Worm (Caenorhabditis elegans): ENCODE data around the gene T24C4.2.

T24C4.2 gene

ce11 chrIII:859898-860297 lies 9.9 kb downstream of the T24C4.2 start, which contains the start of gene exos-4.2:
Gene exos-4.2, plus strand, starts transcription at chrIII:860198.
- TF ChIP-seq fos-1 (tag; optimal IDR thresholded peaks at IDR 0.05) (no peak), ztf-11 (tag; optimal IDR thresholded peaks at IDR 0.05) (no peak), gmeb-1 (tag; optimal IDR thresholded peaks at IDR 0.05) (no peak), nhr-12 (tag; optimal IDR thresholded peaks at IDR 0.05) (no peak), nhr-237 (tag; optimal IDR thresholded peaks at IDR 0.05) (no peak), ama-1 (optimal IDR thresholded peaks at IDR 0.05) (no peak), lin-39 (tag; optimal IDR thresholded peaks at IDR 0.05) (no peak), ceh-82 (tag; optimal IDR thresholded peaks at IDR 0.05) (no peak), Y55F3AM.14 (GFP tag; optimal IDR thresholded peaks at IDR 0.05) (no peak), sma-9 (GFP tag; optimal IDR thresholded peaks at IDR 0.05) (no peak), sma-9 (tag; optimal IDR thresholded peaks at IDR 0.05) (no peak), R02D3.7 (tag; optimal IDR thresholded peaks at IDR 0.05) (no peak), unc-39 (tag; optimal IDR thresholded peaks at IDR 0.05) (no peak), blmp-1 (tag; optimal IDR thresholded peaks at IDR 0.05; ENCODE audit: insufficient read depth) (no peak), mbf-1 (tag; optimal IDR thresholded peaks at IDR 0.05) (no peak), zag-1 (tag; optimal IDR thresholded peaks at IDR 0.05) (no peak), F13H6.1 (tag; optimal IDR thresholded peaks at IDR 0.05) (no peak), ZK546.5 (tag; optimal IDR thresholded peaks at IDR 0.05) (no peak), lsy-2 (tag; optimal IDR thresholded peaks at IDR 0.05) (no peak)

ce11 chrIII:856908-857307 lies 12.9 kb downstream of the T24C4.2 start:
- TF ChIP-seq nhr-129 (tag; optimal IDR thresholded peaks at IDR 0.05) (no peak), fos-1 (tag; optimal IDR thresholded peaks at IDR 0.05) (peak; percentile 3)

ce11 chrIII:856260-856659 lies 13.5 kb downstream of the T24C4.2 start, which contains the start of gene K02F3.12:
Gene K02F3.12, plus strand, starts transcription at chrIII:856560.
- TF ChIP-seq elt-1 (tag; optimal IDR thresholded peaks at IDR 0.05) (no peak), nhr-237 (tag; optimal IDR thresholded peaks at IDR 0.05) (no peak), nhr-77 (tag; optimal IDR thresholded peaks at IDR 0.05) (no peak), dmd-4 (tag; optimal IDR thresholded peaks at IDR 0.05) (no peak), mbf-1 (tag; optimal IDR thresholded peaks at IDR 0.05) (no peak), sma-9 (GFP tag; optimal IDR thresholded peaks at IDR 0.05) (no peak), sma-9 (tag; optimal IDR thresholded peaks at IDR 0.05) (no peak), snpc-4 (tag; optimal IDR thresholded peaks at IDR 0.05) (no peak), aly-2 (tag; optimal IDR thresholded peaks at IDR 0.05) (no peak), Y55F3AM.14 (GFP tag; optimal IDR thresholded peaks at IDR 0.05) (no peak), lin-39 (tag; optimal IDR thresholded peaks at IDR 0.05) (no peak), nhr-23 (tag; optimal IDR thresholded peaks at IDR 0.05) (no peak), sma-3 (GFP tag; optimal IDR thresholded peaks at IDR 0.05) (no peak), lin-13 (GFP tag; optimal IDR thresholded peaks at IDR 0.05) (no peak)

ce11 chrIII:853859-854359 lies 15.9 kb downstream of the T24C4.2 start, which contains the start of the genes rnp-5 and tag-51:
Gene rnp-5, minus strand, starts transcription at chrIII:853909.
Gene tag-51, plus strand, starts transcription at chrIII:854221.
- no peak for TF ChIP-seq aly-2 (tag; optimal IDR thresholded peaks at IDR 0.05)
- peak in 1 of 2 experiments; percentile 25 for TF ChIP-seq lsy-2 (tag; optimal IDR thresholded peaks at IDR 0.05)
- peak; percentile 37 for TF ChIP-seq blmp-1 (tag; optimal IDR thresholded peaks at IDR 0.05; ENCODE audit: insufficient read depth)
- TF ChIP-seq C34F6.9 (tag; optimal IDR thresholded peaks at IDR 0.05) = peak; percentile 30
- TF ChIP-seq unc-55 (GFP tag; optimal IDR thresholded peaks at IDR 0.05) = peak; percentile 41

- TF ChIP-seq C34F6.9 (tag; optimal IDR thresholded peaks at IDR 0.05) (no peak), gmeb-1 (tag; optimal IDR thresholded peaks at IDR 0.05) (no peak), sma-9 (GFP tag; optimal IDR thresholded peaks at IDR 0.05) (no peak), sma-9 (tag; optimal IDR thresholded peaks at IDR 0.05) (no peak), skn-1 (tag; optimal IDR thresholded peaks at IDR 0.05) (no peak), crh-2 (tag; optimal IDR thresholded peaks at IDR 0.05) (no peak), unc-62 (GFP tag; optimal IDR thresholded peaks at IDR 0.05) (no peak), alr-1 (tag; optimal IDR thresholded peaks at IDR 0.05) (no peak), dmd-4 (tag; optimal IDR thresholded peaks at IDR 0.05) (no peak), nhr-12 (tag; optimal IDR thresholded peaks at IDR 0.05) (no peak), nhr-11 (tag; optimal IDR thresholded peaks at IDR 0.05) (no peak), blmp-1 (tag; optimal IDR thresholded peaks at IDR 0.05; ENCODE audit: insufficient read depth) (no peak), lin-11 (tag; optimal IDR thresholded peaks at IDR 0.05) (no peak), nhr-129 (tag; optimal IDR thresholded peaks at IDR 0.05) (no peak), unc-55 (GFP tag; optimal IDR thresholded peaks at IDR 0.05) (no peak), egl-27 (tag; optimal IDR thresholded peaks at IDR 0.05) (no peak), lin-39 (tag; optimal IDR thresholded peaks at IDR 0.05) (no peak), mdl-1 (tag; optimal IDR thresholded peaks at IDR 0.05) (no peak), ceh-16 (tag; optimal IDR thresholded peaks at IDR 0.05) (no peak), sma-3 (GFP tag; optimal IDR thresholded peaks at IDR 0.05) (no peak), ztf-4 (tag; optimal IDR thresholded peaks at IDR 0.05) (no peak)
These were observed 16.4 kb downstream of the T24C4.2 start for ce11 chrIII:853414-853813.

Data from whole organism, L2 larva.